Fruit fly (Drosophila melanogaster): ENCODE measurements around the gene CG4116.

Gene CG4116

DNA sequence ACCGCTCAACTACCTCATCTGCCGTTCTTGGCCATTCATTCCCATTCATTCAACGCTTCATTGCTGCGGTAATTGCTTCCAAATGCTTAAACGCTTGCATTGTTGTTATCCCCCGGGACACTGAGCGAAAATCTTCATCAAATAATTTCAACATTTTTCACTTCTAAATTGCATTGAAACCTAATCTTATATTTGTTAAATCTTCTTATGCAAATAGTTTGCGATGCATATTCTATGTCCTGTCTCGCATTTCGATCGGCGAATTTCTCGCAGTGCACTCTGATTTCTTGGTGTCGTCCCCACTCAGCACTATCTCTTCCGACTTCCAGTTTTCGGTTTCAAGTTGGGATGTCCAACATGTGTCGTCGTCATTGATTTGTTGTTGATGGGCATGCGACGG, 29.6 kb upstream of the CG4116 start (continued):
- peak; percentile 62 for TF ChIP-seq Fer2 (tag; optimal IDR thresholded peaks at IDR 0.05)
- peak; percentile 90 for TF ChIP-seq Dad (GFP tag; optimal IDR thresholded peaks at IDR 0.05)
- no peak for TF ChIP-seq Lpt (GFP tag; optimal IDR thresholded peaks at IDR 0.05)
- peak; percentile 72 for TF ChIP-seq CG17612 (GFP tag; IDR thresholded peaks at IDR 0.05)
- TF ChIP-seq dm (GFP tag; optimal IDR thresholded peaks at IDR 0.05), result peak; percentile 87
- no peak for TF ChIP-seq usp (GFP tag; optimal IDR thresholded peaks at IDR 0.05)
- peak; percentile 74 to 98 for TF ChIP-seq bsh (GFP tag; optimal IDR thresholded peaks at IDR 0.05)
- no peak for TF ChIP-seq mld (GFP tag; IDR thresholded peaks at IDR 0.05; ENCODE audit: partially characterized antibody)
- peak; percentile 75 for TF ChIP-seq CG15073 (GFP tag; optimal IDR thresholded peaks at IDR 0.05)
- peak; percentile 90 for TF ChIP-seq tio (GFP tag; optimal IDR thresholded peaks at IDR 0.05)
- no peak for TF ChIP-seq bbx (GFP tag; IDR thresholded peaks at IDR 0.05; ENCODE audit: partially characterized antibody)
- peak; percentile 91 for TF ChIP-seq ranshi (GFP tag; IDR thresholded peaks at IDR 0.05)
- TF ChIP-seq CG14710 (tag; optimal IDR thresholded peaks at IDR 0.05), result peak; percentile 96
- peak; percentile 76 for TF ChIP-seq Nf-YA (GFP tag; IDR thresholded peaks at IDR 0.05)
- peak; percentile 75 for TF ChIP-seq CG31365 (tag; optimal IDR thresholded peaks at IDR 0.05)
- peak; percentile 80 for TF ChIP-seq CG14014 (GFP tag; IDR thresholded peaks at IDR 0.05)
- TF ChIP-seq Mes4 (GFP tag; optimal IDR thresholded peaks at IDR 0.05), result peak; percentile 95
- TF ChIP-seq sr (GFP tag; IDR thresholded peaks at IDR 0.05), result peak; percentile 64; the same call in 1 of the 3 replicates
- TF ChIP-seq CG34422 (GFP tag; IDR thresholded peaks at IDR 0.05), result peak; percentile 93
- TF ChIP-seq NFAT (GFP tag; IDR thresholded peaks at IDR 0.05), result no peak; the same call in 1 of the 2 replicates
- TF ChIP-seq org-1 (GFP tag; optimal IDR thresholded peaks at IDR 0.05), result peak; percentile 93
- peak; percentile 90 for TF ChIP-seq Gug (GFP tag; IDR thresholded peaks at IDR 0.05)
- peak; percentile 86 for TF ChIP-seq cato (GFP tag; optimal IDR thresholded peaks at IDR 0.05; ENCODE audit: borderline replicate concordance)
- peak; percentile 96 for TF ChIP-seq az2 (GFP tag; optimal IDR thresholded peaks at IDR 0.05)
- TF ChIP-seq phol (tag; optimal IDR thresholded peaks at IDR 0.05), result peak; percentile 95
- TF ChIP-seq dati (GFP tag; IDR thresholded peaks at IDR 0.05), result peak; percentile 82
- TF ChIP-seq Ets97D (GFP tag; optimal IDR thresholded peaks at IDR 0.05), result peak; percentile 79
- peak; percentile 89 for TF ChIP-seq Rx (GFP tag; IDR thresholded peaks at IDR 0.05)
- peak; percentile 28 for TF ChIP-seq D19B (GFP tag; optimal IDR thresholded peaks at IDR 0.05)
- TF ChIP-seq BtbVII (GFP tag; optimal IDR thresholded peaks at IDR 0.05), result peak; percentile 65
- TF ChIP-seq sqz (GFP tag; optimal IDR thresholded peaks at IDR 0.05), result peak; percentile 88
- TF ChIP-seq lola (GFP tag; optimal IDR thresholded peaks at IDR 0.05), result peak in 1 of 3 experiments; percentile 97
- peak; percentile 93 for TF ChIP-seq Camta (GFP tag; optimal IDR thresholded peaks at IDR 0.05)
- peak; percentile 57 for TF ChIP-seq E2f2 (GFP tag; IDR thresholded peaks at IDR 0.05)
- peak; percentile 94 for TF ChIP-seq slp2 (GFP tag; optimal IDR thresholded peaks at IDR 0.05)
- TF ChIP-seq CG11247 (GFP tag; IDR thresholded peaks at IDR 0.05), result peak; percentile 86
- peak; percentile 93 for TF ChIP-seq zf30C (GFP tag; optimal IDR thresholded peaks at IDR 0.05)
- no peak for TF ChIP-seq Bgb (GFP tag; IDR thresholded peaks at IDR 0.05; ENCODE audit: partially characterized antibody)
- peak; percentile 89 for TF ChIP-seq fu2 (GFP tag; optimal IDR thresholded peaks at IDR 0.05)
- peak; percentile 94 for TF ChIP-seq ken (GFP tag; IDR thresholded peaks at IDR 0.05)
- peak; percentile 88 for TF ChIP-seq ase (GFP tag; IDR thresholded peaks at IDR 0.05)
- peak; percentile 94 for TF ChIP-seq fd64A (GFP tag; optimal IDR thresholded peaks at IDR 0.05)
- peak; percentile 84 for TF ChIP-seq Max (GFP tag; optimal IDR thresholded peaks at IDR 0.05)
- TF ChIP-seq zen2 (GFP tag; IDR thresholded peaks at IDR 0.05; ENCODE audit: partially characterized antibody), result no peak
- peak; percentile 66 for TF ChIP-seq pros (GFP tag; optimal IDR thresholded peaks at IDR 0.05)
- peak; percentile 73 for TF ChIP-seq Meics (GFP tag; optimal IDR thresholded peaks at IDR 0.05)
- peak; percentile 95 for TF ChIP-seq CG16815 (GFP tag; optimal IDR thresholded peaks at IDR 0.05)
- peak; percentile 11; the same call in 1 of the 2 replicates for TF ChIP-seq Taf1 (GFP tag; IDR thresholded peaks at IDR 0.05)
- TF ChIP-seq ssp (GFP tag; IDR thresholded peaks at IDR 0.05), result peak; percentile 84
- peak; percentile 80 for TF ChIP-seq dimm (GFP tag; IDR thresholded peaks at IDR 0.05)
- TF ChIP-seq unpg (GFP tag; optimal IDR thresholded peaks at IDR 0.05), result peak; percentile 94
